Fruit fly (Drosophila melanogaster) Kc167 (cell line): ENCODE data around the gene CG14893.

Experiments used
- Myc ChIP-seq: fragments of >200 bp; optimal IDR thresholded peaks from 2 replicates; lab custom pipeline; 2017; ENCODE audit warnings: missing external identifiers
- psq ChIP-seq: fragments of >200 bp; optimal IDR thresholded peaks from 2 replicates; lab custom pipeline; 2017; ENCODE audit warnings: missing external identifiers

dm6 chr3R:16646952-16647715 lies 26.6 kb downstream of the CG14893 start, which contains the start of the genes CG10324 and CCT3:
- TF ChIP-seq psq (lab: Kevin White, UChicago) (no peak), Myc (lab: Kevin White, UChicago) (no peak)
